Worm (Caenorhabditis elegans) whole organism, L1 larva: ENCODE measurements around the gene spe-49.

Experiments
- C16A3.4 ChIP-seq: fragments of 150-350 bp; optimal IDR thresholded peaks from 2 replicates; lab custom pipeline; 2014; ENCODE audit warnings: missing biosample characterization, missing genetic modification characterization
- F16B12.6 ChIP-seq: fragments of 150-350 bp; optimal IDR thresholded peaks from 2 replicates; lab custom pipeline; 2014; ENCODE audit warnings: missing biosample characterization, missing genetic modification characterization
- Y116A8C.19 ChIP-seq: sonication (generic microtip); optimal IDR thresholded peaks from 2 replicates; lab custom pipeline; 2016; ENCODE audit warnings: missing compliant biosample characterization, missing genetic modification characterization, borderline replicate concordance
- aha-1 ChIP-seq: fragments of 150-350 bp; optimal IDR thresholded peaks from 2 replicates; lab custom pipeline; 2014; ENCODE audit warnings: missing biosample characterization, missing genetic modification characterization
- alr-1 ChIP-seq: fragments of 200-800 bp; sonication (Bioruptor generic); optimal IDR thresholded peaks from 2 replicates; lab custom pipeline; 2018; ENCODE audit warnings: borderline replicate concordance, mild to moderate bottlenecking, missing genetic modification characterization, missing compliant biosample characterization
- aly-2 ChIP-seq: fragments of 150-350 bp; optimal IDR thresholded peaks from 2 replicates; lab custom pipeline; 2014; ENCODE audit warnings: missing biosample characterization, missing genetic modification characterization
- blmp-1 ChIP-seq: fragments of 150-350 bp; optimal IDR thresholded peaks from 2 replicates; lab custom pipeline; 2014; ENCODE audit warnings: missing biosample characterization, missing genetic modification characterization
- ceh-8 ChIP-seq: fragments of 200-800 bp; sonication (Bioruptor generic); optimal IDR thresholded peaks from 2 replicates; lab custom pipeline; 2018; ENCODE audit warnings: mild to moderate bottlenecking, missing genetic modification characterization, moderate library complexity, missing compliant biosample characterization
- ceh-82 ChIP-seq, 3 experiments: fragments of 150-350 bp in 1 of 3; sonication (generic microtip) in 2 of 3; optimal IDR thresholded peaks; 2 replicates each; lab custom pipeline; 2014 to 2017; ENCODE audit warnings: missing biosample characterization in 3 of 3, missing genetic modification characterization in 3 of 3
- ceh-88 ChIP-seq: fragments of 200-800 bp; sonication (Bioruptor generic); IDR thresholded peaks from 2 replicates; pipeline ENCODE4 v1.3.6; 2022; ENCODE audit warnings: missing genetic modification characterization, missing compliant biosample characterization
- egl-13 ChIP-seq: sonication (generic microtip); optimal IDR thresholded peaks from 2 replicates; lab custom pipeline; 2016; ENCODE audit warnings: missing genotype, missing genetic modification reagents, missing genetic modification characterization, missing compliant biosample characterization
- elt-2 ChIP-seq: sonication (generic microtip); optimal IDR thresholded peaks from 2 replicates; lab custom pipeline; 2016; ENCODE audit warnings: missing genetic modification characterization, mild to moderate bottlenecking, inconsistent platforms, missing compliant biosample characterization, missing genetic modification reagents
- elt-3 ChIP-seq, 6 experiments: fragments of 150-350 bp in 1 of 6; sonication (generic microtip); optimal IDR thresholded peaks; 2 replicates each; lab custom pipeline; 2017 to 2018; ENCODE audit warnings: missing biosample characterization in 6 of 6, missing genetic modification characterization in 6 of 6, inconsistent platforms in 1 of 6
- fkh-8 ChIP-seq: sonication (generic microtip); optimal IDR thresholded peaks from 2 replicates; lab custom pipeline; 2016; ENCODE audit warnings: mild to moderate bottlenecking, missing genetic modification characterization, missing compliant biosample characterization
- hlh-4 ChIP-seq: sonication (generic microtip); optimal IDR thresholded peaks from 2 replicates; lab custom pipeline; 2016; ENCODE audit warnings: mild to moderate bottlenecking, missing genetic modification characterization, missing compliant biosample characterization
- irx-1 ChIP-seq: sonication (generic microtip); optimal IDR thresholded peaks from 2 replicates; lab custom pipeline; 2016; ENCODE audit warnings: missing genetic modification characterization, missing compliant biosample characterization
- isw-1 ChIP-seq: fragments of 200-800 bp; sonication (Bioruptor generic); IDR thresholded peaks from 2 replicates; pipeline ENCODE4 v1.3.6; 2022; ENCODE audit warnings: missing genetic modification characterization, missing compliant biosample characterization
- lin-14 ChIP-seq: fragments of 200-800 bp; sonication (Bioruptor generic); optimal IDR thresholded peaks from 2 replicates; lab custom pipeline; 2018; ENCODE audit warnings: mild to moderate bottlenecking, missing genetic modification characterization, moderate library complexity, missing compliant biosample characterization
- lin-39 ChIP-seq: fragments of 150-350 bp; optimal IDR thresholded peaks from 2 replicates; lab custom pipeline; 2014; ENCODE audit warnings: missing biosample characterization, missing genetic modification reagents, missing genetic modification characterization
- lir-3 ChIP-seq: sonication (generic microtip); optimal IDR thresholded peaks from 2 replicates; lab custom pipeline; 2016; ENCODE audit warnings: mild to moderate bottlenecking, missing genetic modification characterization, moderate library complexity, missing compliant biosample characterization; ENCODE audit not compliant: poor library complexity
- lsy-2 ChIP-seq, 2 experiments: fragments of 150-350 bp; optimal IDR thresholded peaks; 2 replicates each; lab custom pipeline; 2014; ENCODE audit warnings: missing biosample characterization in 2 of 2, missing genetic modification characterization in 2 of 2
- mdl-1 ChIP-seq, 2 experiments: fragments of 150-350 bp; optimal IDR thresholded peaks; 2 replicates each; lab custom pipeline; 2014 to 2017; ENCODE audit warnings: missing biosample characterization in 2 of 2, missing genetic modification characterization in 2 of 2, inconsistent platforms in 1 of 2
- mep-1 ChIP-seq: fragments of 150-350 bp; optimal IDR thresholded peaks from 2 replicates; lab custom pipeline; 2014; ENCODE audit warnings: missing biosample characterization, missing genetic modification characterization
- nhr-11 ChIP-seq: fragments of 150-350 bp; optimal IDR thresholded peaks from 2 replicates; lab custom pipeline; 2014; ENCODE audit warnings: missing biosample characterization, missing genetic modification characterization
- nhr-19 ChIP-seq: fragments of 200-800 bp; sonication (Bioruptor generic); conservative IDR thresholded peaks from 2 replicates; pipeline ENCODE4 v1.3.6; 2022; ENCODE audit warnings: missing genetic modification characterization, missing compliant biosample characterization
- nhr-20 ChIP-seq: sonication (generic microtip); optimal IDR thresholded peaks from 2 replicates; lab custom pipeline; 2016; ENCODE audit warnings: mild to moderate bottlenecking, missing genetic modification characterization, missing compliant biosample characterization
- nhr-47 ChIP-seq: sonication (generic microtip); optimal IDR thresholded peaks from 2 replicates; lab custom pipeline; 2016; ENCODE audit warnings: mild to moderate bottlenecking, missing genetic modification characterization, moderate library complexity, missing compliant biosample characterization
- nhr-71 ChIP-seq: sonication (generic microtip); optimal IDR thresholded peaks from 2 replicates; lab custom pipeline; 2016; ENCODE audit warnings: mild to moderate bottlenecking, missing genetic modification characterization, moderate library complexity, missing compliant biosample characterization
- nhr-77 ChIP-seq: fragments of 150-350 bp; optimal IDR thresholded peaks from 2 replicates; lab custom pipeline; 2014; ENCODE audit warnings: missing biosample characterization, missing genetic modification characterization
- nhr-85 ChIP-seq: sonication (generic microtip); peaks from one replicate; lab custom pipeline; 2016; ENCODE audit warnings: missing genetic modification characterization, inconsistent platforms, missing compliant biosample characterization
- nhr-90 ChIP-seq: sonication (generic microtip); optimal IDR thresholded peaks from 2 replicates; lab custom pipeline; 2016; ENCODE audit warnings: mild to moderate bottlenecking, missing genetic modification characterization, missing compliant biosample characterization; ENCODE audit not compliant: poor library complexity
- pag-3 ChIP-seq: sonication (generic microtip); optimal IDR thresholded peaks from 2 replicates; lab custom pipeline; 2017; ENCODE audit warnings: missing genetic modification characterization, mild to moderate bottlenecking, missing compliant biosample characterization, antibody characterized with exemption, borderline replicate concordance; ENCODE audit not compliant: insufficient read depth
- pax-3 ChIP-seq: fragments of 200-800 bp; sonication (Bioruptor generic); optimal IDR thresholded peaks from 2 replicates; lab custom pipeline; 2018; ENCODE audit warnings: mild to moderate bottlenecking, missing genetic modification characterization, moderate library complexity, missing compliant biosample characterization
- pqm-1 ChIP-seq: sonication (generic microtip); optimal IDR thresholded peaks from 3 replicates; lab custom pipeline; 2017; ENCODE audit warnings: missing biosample characterization, missing genetic modification characterization
- rnt-1 ChIP-seq: sonication (generic microtip); optimal IDR thresholded peaks from 2 replicates; lab custom pipeline; 2016; ENCODE audit warnings: mild to moderate bottlenecking, missing genetic modification characterization, moderate library complexity, missing compliant biosample characterization
- snu-23 ChIP-seq: sonication (generic microtip); optimal IDR thresholded peaks from 2 replicates; lab custom pipeline; 2016; ENCODE audit warnings: missing genetic modification characterization, missing compliant biosample characterization
- sox-4 ChIP-seq: sonication (generic microtip); optimal IDR thresholded peaks from 2 replicates; lab custom pipeline; 2016; ENCODE audit warnings: missing genetic modification characterization, missing compliant biosample characterization
- swsn-7 ChIP-seq: sonication (generic microtip); optimal IDR thresholded peaks from 2 replicates; lab custom pipeline; 2016; ENCODE audit warnings: missing genetic modification characterization, missing compliant biosample characterization
- tbx-2 ChIP-seq: sonication (generic microtip); optimal IDR thresholded peaks from 2 replicates; lab custom pipeline; 2016; ENCODE audit warnings: missing genetic modification characterization, missing compliant biosample characterization
- tlp-1 ChIP-seq: fragments of 150-350 bp; optimal IDR thresholded peaks from 2 replicates; lab custom pipeline; 2014; ENCODE audit warnings: missing biosample characterization, missing genetic modification characterization
- unc-130 ChIP-seq: fragments of 150-350 bp; optimal IDR thresholded peaks from 2 replicates; lab custom pipeline; 2017; ENCODE audit warnings: missing biosample characterization, missing genetic modification characterization, inconsistent platforms
- unc-30 ChIP-seq: sonication (generic microtip); optimal IDR thresholded peaks from 2 replicates; lab custom pipeline; 2017; ENCODE audit warnings: missing biosample characterization, missing genetic modification characterization
- unc-86 ChIP-seq: sonication (generic microtip); optimal IDR thresholded peaks from 2 replicates; lab custom pipeline; 2016; ENCODE audit warnings: missing genetic modification characterization, missing compliant biosample characterization
- unc-98 ChIP-seq: fragments of 200-800 bp; sonication (Bioruptor generic); IDR thresholded peaks from 2 replicates; pipeline ENCODE4 v1.3.6; 2022; ENCODE audit warnings: missing genetic modification characterization, missing compliant biosample characterization

Gene spe-49

DNA sequence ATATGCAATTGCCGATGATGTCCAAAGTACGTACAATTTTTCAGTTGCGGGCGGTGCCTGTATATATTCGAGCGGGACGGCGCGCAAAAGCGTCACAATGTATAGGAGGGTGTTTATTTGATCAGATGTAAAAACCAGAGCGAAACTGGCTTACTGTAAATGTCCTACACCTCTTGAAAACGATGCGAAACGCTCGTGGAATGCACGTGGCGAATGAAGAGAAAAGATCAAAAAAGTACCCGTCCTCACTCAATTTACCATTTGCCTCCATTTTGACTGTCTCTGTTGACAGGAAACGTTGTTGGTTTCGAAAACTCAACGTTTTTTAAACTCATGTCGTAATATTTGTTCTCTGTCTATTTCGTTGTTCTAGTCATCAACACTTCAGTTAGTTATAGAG lies 40.4 kb upstream of the spe-49 start (continued):
- TF ChIP-seq lin-39 (tag; lab: Kevin White, UChicago) (no peak), hlh-4 (tag; lab: Kevin White, UChicago) (no peak), isw-1 (GFP tag; lab: Robert Waterston, UW) (no peak), lir-3 (tag; lab: Kevin White, UChicago) (peak; percentile 5), unc-30 (tag; lab: Kevin White, UChicago) (no peak), ceh-88 (GFP tag; lab: Robert Waterston, UW) (0 out of 2 replicates have a peak, but pooled peaks have one; percentile 19), nhr-71 (tag; lab: Kevin White, UChicago) (peak; percentile 67), elt-3 (tag; optimal IDR thresholded peaks at IDR 0.05; lab: Kevin White, UChicago) (peak in 4 of 6 experiments; percentile 16 to 68 (median 40))
- TF ChIP-seq, all 84 proteins: peak for 23

DNA sequence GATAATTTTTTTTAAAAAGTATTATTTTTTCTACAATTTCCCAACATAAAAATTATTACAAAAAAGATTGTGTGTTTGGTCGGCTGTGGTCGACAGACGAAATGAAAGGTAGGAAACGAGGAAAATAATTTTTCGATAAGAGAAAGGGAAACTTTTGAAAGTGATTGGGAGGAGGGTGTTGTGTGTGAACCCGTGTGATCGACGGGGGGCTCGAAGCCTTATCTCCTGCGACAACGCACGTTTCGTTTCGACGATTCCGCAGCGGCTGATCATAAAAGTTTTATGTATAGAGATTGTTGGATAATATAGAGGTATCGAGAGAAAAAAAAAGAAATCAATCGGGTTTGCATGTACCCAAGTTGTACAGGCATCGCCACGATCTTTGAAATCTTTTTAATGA lies 37.9 kb upstream of the spe-49 start:
- TF ChIP-seq unc-130 (peak; percentile 52), nhr-71 (tag; lab: Kevin White, UChicago) (peak; percentile 57), elt-3 (tag; optimal IDR thresholded peaks at IDR 0.05; lab: Kevin White, UChicago) (peak in 2 of 6 experiments; percentile 51), ceh-82 (tag; optimal IDR thresholded peaks at IDR 0.05; lab: Kevin White, UChicago) (no peak), mdl-1 (tag; optimal IDR thresholded peaks at IDR 0.05; lab: Kevin White, UChicago) (peak in 1 of 2 experiments; percentile 14), nhr-85 (peak; percentile 34), nhr-90 (tag; lab: Kevin White, UChicago) (peak; percentile 46), irx-1 (tag; lab: Kevin White, UChicago) (no peak), rnt-1 (peak; percentile 24), elt-2 (tag; lab: Kevin White, UChicago) (peak; percentile 88), nhr-19 (GFP tag; lab: Robert Waterston, UW) (peak; percentile 18; the same call in 1 of the 2 replicates), sox-4 (no peak), ceh-88 (GFP tag; lab: Robert Waterston, UW) (no peak), nhr-20 (tag; lab: Kevin White, UChicago) (peak; percentile 65), blmp-1 (tag; lab: Kevin White, UChicago) (peak; percentile 87), unc-86 (no peak), snu-23 (GFP tag; lab: Kevin White, UChicago) (peak; percentile 23), lin-14 (GFP tag; lab: Kevin White, UChicago) (peak; percentile 69)

DNA sequence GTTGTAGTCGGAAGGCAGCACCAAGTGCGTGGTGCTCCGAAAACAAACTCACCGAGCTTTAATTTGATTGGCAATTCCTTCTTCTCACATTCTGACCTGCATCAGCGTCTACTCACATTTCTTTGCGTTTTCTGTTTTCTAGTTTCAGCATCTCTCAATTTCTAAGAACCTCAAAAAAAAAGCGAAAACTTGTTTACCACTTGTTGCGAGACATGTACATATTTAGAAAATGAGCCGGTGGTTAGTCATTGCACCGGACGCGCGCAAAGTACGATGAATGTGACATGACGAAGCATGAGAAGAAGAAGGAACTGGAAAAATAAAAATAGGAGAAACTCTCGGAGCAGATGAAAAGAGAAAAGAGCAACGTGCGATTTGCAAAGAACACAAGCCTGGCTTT lies 36.5 kb upstream of the spe-49 start:
- TF ChIP-seq unc-86 = peak; percentile 10
- no peak for TF ChIP-seq C16A3.4 (tag; lab: Kevin White, UChicago)
- TF ChIP-seq irx-1 (tag; lab: Kevin White, UChicago) = no peak
- TF ChIP-seq elt-2 (tag; lab: Kevin White, UChicago) = no peak
- TF ChIP-seq tbx-2 (tag; lab: Kevin White, UChicago) = peak; percentile 35
- peak; percentile 25 for TF ChIP-seq pax-3 (tag; lab: Kevin White, UChicago)
- peak; percentile 2 for TF ChIP-seq nhr-11 (tag; lab: Kevin White, UChicago)
- TF ChIP-seq hlh-4 (tag; lab: Kevin White, UChicago) = peak; percentile 35
- TF ChIP-seq lsy-2 (tag; optimal IDR thresholded peaks at IDR 0.05; lab: Kevin White, UChicago) = peak in 1 of 2 experiments; percentile 24
- TF ChIP-seq nhr-47 (tag; lab: Kevin White, UChicago) = peak; percentile 67
- no peak for TF ChIP-seq unc-98 (GFP tag; lab: Robert Waterston, UW)
- TF ChIP-seq mep-1 (tag; lab: Kevin White, UChicago) = no peak
- TF ChIP-seq pqm-1 (tag; lab: Kevin White, UChicago) = no peak
- TF ChIP-seq F16B12.6 (tag; lab: Kevin White, UChicago) = no peak
- TF ChIP-seq nhr-20 (tag; lab: Kevin White, UChicago) = peak; percentile 27
- no peak for TF ChIP-seq elt-3 (tag; optimal IDR thresholded peaks at IDR 0.05; lab: Kevin White, UChicago)
- TF ChIP-seq alr-1 (tag; lab: Kevin White, UChicago) = no peak
- no peak for TF ChIP-seq aly-2 (tag; lab: Kevin White, UChicago)
- no peak for TF ChIP-seq ceh-8 (GFP tag; lab: Kevin White, UChicago)
- peak; percentile 79 for TF ChIP-seq lin-14 (GFP tag; lab: Kevin White, UChicago)
- no peak for TF ChIP-seq aha-1 (tag; lab: Kevin White, UChicago)
- TF ChIP-seq swsn-7 (tag; lab: Kevin White, UChicago) = peak; percentile 33
- no peak for TF ChIP-seq nhr-77 (tag; lab: Kevin White, UChicago)
- no peak for TF ChIP-seq tlp-1
- no peak for TF ChIP-seq pag-3
- TF ChIP-seq fkh-8 (tag; lab: Kevin White, UChicago) = peak; percentile 91
- no peak for TF ChIP-seq Y116A8C.19 (tag; lab: Kevin White, UChicago)
- peak; percentile 71 for TF ChIP-seq egl-13 (tag; lab: Kevin White, UChicago)
- TF ChIP-seq nhr-19 (GFP tag; lab: Robert Waterston, UW) = no peak
- peak; percentile 69 for TF ChIP-seq nhr-71 (tag; lab: Kevin White, UChicago)
- TF ChIP-seq, all 84 proteins: peak for 13
